Worm (Caenorhabditis elegans) whole organism, young adult: ENCODE measurements around the gene ZK1010.12.

Experiments used
- F57C9.4 ChIP-seq: sonication (generic microtip); optimal IDR thresholded peaks from 2 replicates; lab custom pipeline; 2017; ENCODE audit warnings: mild to moderate bottlenecking, missing genetic modification characterization, missing compliant biosample characterization
- K12H6.12 ChIP-seq: fragments of 200-800 bp; sonication (Bioruptor generic); optimal IDR thresholded peaks from 2 replicates; lab custom pipeline; 2018; ENCODE audit warnings: mild to moderate bottlenecking, missing genetic modification characterization, missing compliant biosample characterization
- ama-1 ChIP-seq, 3 experiments: fragments of 150-350 bp in 1 of 3; sonication (generic microtip) in 2 of 3; optimal IDR thresholded peaks; 2 replicates each; lab custom pipeline; 2014 to 2018; ENCODE audit warnings: missing biosample characterization in 2 of 3, missing genetic modification characterization in 2 of 3, missing genetic modification reagents in 2 of 3
- mel-28 ChIP-seq: sonication (generic microtip); optimal IDR thresholded peaks from 2 replicates; lab custom pipeline; 2016; ENCODE audit warnings: borderline replicate concordance, mild to moderate bottlenecking, missing genetic modification characterization, missing compliant biosample characterization
- nfyb-1 ChIP-seq: fragments of 200-800 bp; sonication (Bioruptor generic); IDR thresholded peaks from 2 replicates; pipeline ENCODE4 v1.3.6; 2022; ENCODE audit warnings: missing genetic modification reagents, missing genetic modification characterization, missing compliant biosample characterization
- nhr-27 ChIP-seq: fragments of 200-800 bp; sonication (Bioruptor generic); optimal IDR thresholded peaks from 2 replicates; lab custom pipeline; 2018; ENCODE audit warnings: mild to moderate bottlenecking, missing genetic modification characterization, moderate library complexity, missing compliant biosample characterization
- pha-4 ChIP-seq: fragments of 150-350 bp; sonication (generic microtip); optimal IDR thresholded peaks from 2 replicates; lab custom pipeline; 2014; ENCODE audit warnings: missing biosample characterization, missing genetic modification reagents, missing genetic modification characterization
- ztf-22 ChIP-seq: fragments of 200-800 bp; sonication (Bioruptor generic); optimal IDR thresholded peaks from 2 replicates; lab custom pipeline; 2018; ENCODE audit warnings: mild to moderate bottlenecking, missing genetic modification characterization, moderate library complexity, missing compliant biosample characterization

ce11 chrIII:12967437-12968043, 23.6 kb upstream of the ZK1010.12 start:
- TF ChIP-seq ztf-22 (no peak), ama-1 (optimal IDR thresholded peaks at IDR 0.05; lab: Kevin White, UChicago) (no peak), ama-1 (GFP tag; optimal IDR thresholded peaks at IDR 0.05; lab: Kevin White, UChicago) (no peak), nhr-27 (no peak), K12H6.12 (no peak), F57C9.4 (no peak), nfyb-1 (GFP tag; lab: Robert Waterston, UW) (no peak), pha-4 (no peak), mel-28 (tag; lab: Kevin White, UChicago) (no peak)
